Worm (Caenorhabditis elegans) whole organism, L4 larva: ENCODE results near the gene cnep-1.

ENCODE experiments used
- F10B5.3 ChIP-seq: sonication (generic microtip); optimal IDR thresholded peaks from 2 replicates; lab custom pipeline; 2016; ENCODE audit warnings: mild to moderate bottlenecking, missing genetic modification characterization, missing compliant biosample characterization
- F26F4.8 ChIP-seq: fragments of 200-800 bp; sonication (Bioruptor generic); conservative IDR thresholded peaks from 2 replicates; pipeline ENCODE4 v1.3.6; 2022; ENCODE audit warnings: missing genetic modification characterization, missing compliant biosample characterization
- F49E8.2 ChIP-seq: sonication (generic microtip); optimal IDR thresholded peaks from 2 replicates; lab custom pipeline; 2016; ENCODE audit warnings: missing compliant biosample characterization, mild to moderate bottlenecking, missing genetic modification characterization, borderline replicate concordance
- R02D3.7 ChIP-seq: fragments of 150-350 bp; sonication (generic microtip); optimal IDR thresholded peaks from 3 replicates; lab custom pipeline; 2014; ENCODE audit warnings: missing biosample characterization, missing genetic modification characterization
- T26A8.4 ChIP-seq: fragments of 200-800 bp; sonication (Bioruptor generic); IDR thresholded peaks from 2 replicates; pipeline ENCODE4 v1.3.6; 2022; ENCODE audit warnings: missing genetic modification characterization, missing compliant biosample characterization
- Y105C5A.15 ChIP-seq: fragments of 200-800 bp; sonication (Bioruptor generic); IDR thresholded peaks from 2 replicates; pipeline ENCODE4 v1.3.6; 2022; ENCODE audit warnings: missing genetic modification characterization, missing compliant biosample characterization
- Y48G9A.11 ChIP-seq: fragments of 200-800 bp; sonication (Bioruptor generic); IDR thresholded peaks from 2 replicates; pipeline ENCODE4 v1.3.6; 2022; ENCODE audit warnings: missing genetic modification reagents, missing genetic modification characterization, missing compliant biosample characterization
- Y5F2A.4 ChIP-seq: fragments of 200-800 bp; sonication (Bioruptor generic); optimal IDR thresholded peaks from 2 replicates; lab custom pipeline; 2018; ENCODE audit warnings: mild to moderate bottlenecking, missing genetic modification characterization, missing compliant biosample characterization
- Y75B8A.6 ChIP-seq: fragments of 200-800 bp; sonication (Bioruptor generic); IDR thresholded peaks from 2 replicates; pipeline ENCODE4 v1.3.6; 2022; ENCODE audit warnings: missing genetic modification reagents, missing genetic modification characterization, missing compliant biosample characterization
- aha-1 ChIP-seq: fragments of 150-350 bp; peaks from one replicate; lab custom pipeline; 2014; ENCODE audit warnings: missing biosample characterization, missing genetic modification characterization
- aly-2 ChIP-seq: sonication (generic microtip); optimal IDR thresholded peaks from 2 replicates; lab custom pipeline; 2018; ENCODE audit warnings: missing biosample characterization, missing genetic modification characterization
- attf-4 ChIP-seq: sonication (generic microtip); optimal IDR thresholded peaks from 3 replicates; lab custom pipeline; 2017; ENCODE audit warnings: missing biosample characterization, missing genetic modification characterization
- ceh-20 ChIP-seq: fragments of 200-800 bp; sonication (Bioruptor generic); IDR thresholded peaks from 2 replicates; pipeline ENCODE4 v1.3.6; 2022; ENCODE audit warnings: missing genetic modification reagents, missing genetic modification characterization, missing compliant biosample characterization
- ceh-82 ChIP-seq: sonication (generic microtip); optimal IDR thresholded peaks from 2 replicates; lab custom pipeline; 2017; ENCODE audit warnings: missing biosample characterization, missing genetic modification characterization
- ces-1 ChIP-seq: fragments of 150-350 bp; sonication (generic microtip); optimal IDR thresholded peaks from 4 replicates; lab custom pipeline; 2014; ENCODE audit warnings: missing biosample characterization, missing genetic modification reagents, missing genetic modification characterization
- cey-2 ChIP-seq: sonication (generic microtip); optimal IDR thresholded peaks from 3 replicates; lab custom pipeline; 2017; ENCODE audit warnings: missing genetic modification characterization, mild to moderate bottlenecking, missing compliant biosample characterization, antibody characterized with exemption, borderline replicate concordance; ENCODE audit not compliant: insufficient read depth
- daf-8 ChIP-seq: fragments of 200-800 bp; sonication (Bioruptor generic); IDR thresholded peaks from 2 replicates; pipeline ENCODE4 v1.3.6; 2022; ENCODE audit warnings: missing genetic modification characterization, missing compliant biosample characterization
- dmd-9 ChIP-seq: fragments of 200-800 bp; sonication (Bioruptor generic); IDR thresholded peaks from 2 replicates; pipeline ENCODE4 v1.3.6; 2022; ENCODE audit warnings: missing genetic modification reagents, missing genetic modification characterization, missing compliant biosample characterization
- dve-1 ChIP-seq: sonication (generic microtip); optimal IDR thresholded peaks from 2 replicates; lab custom pipeline; 2017; ENCODE audit warnings: antibody characterized with exemption, mild to moderate bottlenecking, missing genetic modification characterization, missing compliant biosample characterization; ENCODE audit not compliant: insufficient read depth
- fkh-10 ChIP-seq: fragments of 150-350 bp; optimal IDR thresholded peaks from 2 replicates; lab custom pipeline; 2014; ENCODE audit warnings: missing biosample characterization, missing genetic modification reagents, missing genetic modification characterization
- fos-1 ChIP-seq: fragments of 150-350 bp; optimal IDR thresholded peaks from 2 replicates; lab custom pipeline; 2014; ENCODE audit warnings: missing biosample characterization, missing genetic modification characterization
- hif-1 ChIP-seq, 2 experiments: sonication (generic microtip); optimal IDR thresholded peaks; 2 replicates each; lab custom pipeline; 2016 to 2017; ENCODE audit warnings: missing compliant biosample characterization in 2 of 2, missing genetic modification characterization in 2 of 2, missing genetic modification reagents in 2 of 2, missing genotype in 2 of 2, mild to moderate bottlenecking in 1 of 2
- lim-7 ChIP-seq: fragments of 200-800 bp; sonication (Bioruptor generic); IDR thresholded peaks from 2 replicates; pipeline ENCODE4 v1.3.6; 2022; ENCODE audit warnings: missing genetic modification characterization, missing compliant biosample characterization
- lin-1 ChIP-seq: fragments of 200-800 bp; sonication (Bioruptor generic); IDR thresholded peaks from 2 replicates; pipeline ENCODE4 v1.3.6; 2022; ENCODE audit warnings: missing genetic modification reagents, missing genetic modification characterization, missing compliant biosample characterization
- lin-29 ChIP-seq: fragments of 200-800 bp; sonication (Bioruptor generic); IDR thresholded peaks from 2 replicates; pipeline ENCODE4 v1.3.6; 2022; ENCODE audit warnings: missing genetic modification reagents, missing genetic modification characterization, missing compliant biosample characterization
- lin-39 ChIP-seq: fragments of 150-350 bp; optimal IDR thresholded peaks from 2 replicates; lab custom pipeline; 2014; ENCODE audit warnings: missing biosample characterization, missing genetic modification reagents, missing genetic modification characterization
- lsy-2 ChIP-seq, 2 experiments: fragments of 150-350 bp in 1 of 2; sonication (generic microtip) in 1 of 2; optimal IDR thresholded peaks; 2 replicates each; lab custom pipeline; 2014 to 2017; ENCODE audit warnings: missing biosample characterization in 2 of 2, missing genetic modification characterization in 2 of 2
- madf-9 ChIP-seq: fragments of 200-800 bp; sonication (Bioruptor generic); conservative IDR thresholded peaks from 2 replicates; pipeline ENCODE4 v1.3.6; 2022; ENCODE audit warnings: missing genetic modification reagents, missing genetic modification characterization, missing compliant biosample characterization
- mdt-29 ChIP-seq: fragments of 200-800 bp; sonication (Bioruptor generic); IDR thresholded peaks from 2 replicates; pipeline ENCODE4 v1.3.6; 2022; ENCODE audit warnings: missing genetic modification reagents, missing genetic modification characterization, missing compliant biosample characterization
- mep-1 ChIP-seq: fragments of 150-350 bp; sonication (generic microtip); optimal IDR thresholded peaks from 3 replicates; lab custom pipeline; 2014; ENCODE audit warnings: missing biosample characterization, missing genetic modification characterization
- mes-2 ChIP-seq: sonication (generic microtip); optimal IDR thresholded peaks from 2 replicates; lab custom pipeline; 2016; ENCODE audit warnings: missing genotype, mild to moderate bottlenecking, missing genetic modification characterization, missing compliant biosample characterization; ENCODE audit not compliant: poor library complexity, severe bottlenecking
- mxl-2 ChIP-seq: fragments of 200-800 bp; sonication (Bioruptor generic); conservative IDR thresholded peaks from 2 replicates; pipeline ENCODE4 v1.3.6; 2022; ENCODE audit warnings: missing genetic modification reagents, missing genetic modification characterization, missing compliant biosample characterization
- mxl-3 ChIP-seq: fragments of 200-800 bp; sonication (Bioruptor generic); optimal IDR thresholded peaks from 2 replicates; lab custom pipeline; 2018; ENCODE audit warnings: mild to moderate bottlenecking, missing genetic modification characterization, missing compliant biosample characterization
- nhr-10 ChIP-seq: fragments of 150-350 bp; optimal IDR thresholded peaks from 2 replicates; lab custom pipeline; 2014; ENCODE audit warnings: missing biosample characterization, missing genetic modification characterization
- nhr-11 ChIP-seq: fragments of 150-350 bp; optimal IDR thresholded peaks from 2 replicates; lab custom pipeline; 2014; ENCODE audit warnings: missing biosample characterization, missing genetic modification characterization
- nhr-237 ChIP-seq: sonication (generic microtip); optimal IDR thresholded peaks from 2 replicates; lab custom pipeline; 2017; ENCODE audit warnings: missing biosample characterization, missing genetic modification characterization
- nhr-25 ChIP-seq: sonication (generic microtip); optimal IDR thresholded peaks from 2 replicates; lab custom pipeline; 2017; ENCODE audit warnings: missing genetic modification characterization, mild to moderate bottlenecking, missing compliant biosample characterization, antibody characterized with exemption, moderate library complexity, borderline replicate concordance; ENCODE audit not compliant: insufficient read depth
- nhr-48 ChIP-seq: sonication (generic microtip); optimal IDR thresholded peaks from 2 replicates; lab custom pipeline; 2016; ENCODE audit warnings: mild to moderate bottlenecking, missing genetic modification characterization, missing compliant biosample characterization
- nhr-6 ChIP-seq: fragments of 150-350 bp; optimal IDR thresholded peaks from 2 replicates; lab custom pipeline; 2014; ENCODE audit warnings: missing biosample characterization, missing genetic modification characterization
- nhr-76 ChIP-seq: fragments of 150-350 bp; optimal IDR thresholded peaks from 2 replicates; lab custom pipeline; 2014; ENCODE audit warnings: missing biosample characterization, missing genetic modification characterization
- nhr-77 ChIP-seq: fragments of 150-350 bp; optimal IDR thresholded peaks from 2 replicates; lab custom pipeline; 2014; ENCODE audit warnings: missing biosample characterization, missing genetic modification characterization
- php-3 ChIP-seq: fragments of 200-800 bp; sonication (Bioruptor generic); IDR thresholded peaks from 2 replicates; pipeline ENCODE4 v1.3.6; 2022; ENCODE audit warnings: missing genetic modification reagents, missing genetic modification characterization, missing compliant biosample characterization
- snpc-1.2 ChIP-seq: fragments of 200-800 bp; sonication (Bioruptor generic); IDR thresholded peaks from 2 replicates; pipeline ENCODE4 v1.3.6; 2022; ENCODE audit warnings: missing genetic modification reagents, missing genetic modification characterization, missing compliant biosample characterization
- snpc-4 ChIP-seq: fragments of 150-350 bp; optimal IDR thresholded peaks from 2 replicates; lab custom pipeline; 2014; ENCODE audit warnings: missing biosample characterization, missing genetic modification characterization
- spr-3 ChIP-seq: fragments of 200-800 bp; sonication (Bioruptor generic); optimal IDR thresholded peaks from 2 replicates; lab custom pipeline; 2018; ENCODE audit warnings: mild to moderate bottlenecking, missing genetic modification characterization, missing compliant biosample characterization
- tag-97 ChIP-seq: fragments of 200-800 bp; sonication (Bioruptor generic); IDR thresholded peaks from 2 replicates; pipeline ENCODE4 v1.3.6; 2022; ENCODE audit warnings: missing genetic modification characterization, missing compliant biosample characterization
- unc-130 ChIP-seq: sonication (generic microtip); optimal IDR thresholded peaks from 2 replicates; lab custom pipeline; 2016; ENCODE audit warnings: missing genetic modification reagents, missing genetic modification characterization, missing compliant biosample characterization
- unc-39 ChIP-seq: sonication (generic microtip); optimal IDR thresholded peaks from 2 replicates; lab custom pipeline; 2017; ENCODE audit warnings: missing biosample characterization, missing genetic modification characterization
- unc-62 ChIP-seq, 3 experiments: fragments of 150-350 bp in 1 of 3; sonication (generic microtip); optimal IDR thresholded peaks in 2 of 3; peaks in 1 of 3; 1 replicate in 1 of 3; 2 replicates in 2 of 3; lab custom pipeline; 2014 to 2017; ENCODE audit warnings: missing biosample characterization in 3 of 3, missing genetic modification characterization in 3 of 3, missing genetic modification reagents in 3 of 3, missing genotype in 1 of 3

The cnep-1 gene

ce11 chrII:7323925-7324324 is 13.8 kb downstream of the cnep-1 start, which contains the start of gene F21D12.3 (continued):
- TF ChIP-seq nhr-48 (tag; lab: Kevin White, UChicago) (no peak), lim-7 (GFP tag; lab: Robert Waterston, UW) (0 out of 2 replicates have a peak, but pooled peaks have one; percentile 19)
- TF ChIP-seq, all 104 proteins: peak for 8

DNA sequence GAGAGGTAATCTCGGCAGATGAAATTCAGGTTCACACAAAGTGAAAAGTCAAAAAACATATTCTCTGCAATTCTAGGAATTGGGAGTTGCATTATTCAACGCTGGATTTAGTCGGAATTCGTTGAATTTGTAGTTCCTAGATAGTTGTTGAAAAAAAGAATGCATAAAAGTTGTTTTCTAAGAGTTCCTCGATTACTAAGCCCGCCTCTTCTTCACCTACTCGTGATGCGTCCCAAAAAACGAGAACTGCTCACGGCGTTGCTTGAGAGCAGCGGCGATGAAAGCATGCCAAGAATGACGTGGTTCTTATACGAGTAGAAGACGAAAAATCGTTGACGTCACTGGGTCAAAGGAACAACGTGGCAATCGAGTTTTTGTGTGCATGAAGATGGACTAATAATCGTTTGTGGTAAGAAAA is 14.9 kb downstream of the cnep-1 start:
- no peak for TF ChIP-seq unc-130 (GFP tag; lab: Kevin White, UChicago)
- TF ChIP-seq dmd-9, result no peak
- peak in 1 of 2 experiments; percentile 53 for TF ChIP-seq lsy-2 (tag; optimal IDR thresholded peaks at IDR 0.05; lab: Kevin White, UChicago)
- no peak for TF ChIP-seq Y5F2A.4
- 0 out of 2 replicates have a peak, but pooled peaks have one; percentile 7 for TF ChIP-seq php-3
- no peak for TF ChIP-seq F26F4.8 (GFP tag; lab: Robert Waterston, UW)
- no peak for TF ChIP-seq nhr-48 (tag; lab: Kevin White, UChicago)
- no peak for TF ChIP-seq mdt-29 (GFP tag; lab: Robert Waterston, UW)
- TF ChIP-seq mxl-3 (GFP tag; lab: Kevin White, UChicago), result no peak
- TF ChIP-seq ceh-20 (GFP tag; lab: Robert Waterston, UW), result peak; percentile 48; the same call in 1 of the 2 replicates
- no peak for TF ChIP-seq madf-9
- TF ChIP-seq ceh-82 (tag; lab: Kevin White, UChicago), result no peak
- TF ChIP-seq Y105C5A.15 (GFP tag; lab: Robert Waterston, UW), result no peak
- no peak for TF ChIP-seq F49E8.2
- TF ChIP-seq lin-39 (tag; lab: Kevin White, UChicago), result no peak
- no peak for TF ChIP-seq ces-1
- no peak for TF ChIP-seq nhr-10
- TF ChIP-seq Y75B8A.6, result no peak
- no peak for TF ChIP-seq dve-1 (tag; lab: Kevin White, UChicago)
- no peak for TF ChIP-seq nhr-76
- TF ChIP-seq mxl-2 (GFP tag; lab: Robert Waterston, UW), result no peak
- TF ChIP-seq R02D3.7, result no peak
- TF ChIP-seq cey-2 (tag; lab: Kevin White, UChicago), result no peak
- TF ChIP-seq lin-29, result no peak
- TF ChIP-seq fkh-10 (GFP tag; lab: Kevin White, UChicago), result peak; percentile 50
- no peak for TF ChIP-seq mes-2 (tag; lab: Kevin White, UChicago)
- TF ChIP-seq spr-3 (GFP tag; lab: Kevin White, UChicago), result no peak
- TF ChIP-seq aly-2 (tag; lab: Kevin White, UChicago), result no peak
- no peak for TF ChIP-seq snpc-4 (tag; lab: Kevin White, UChicago)
- no peak for TF ChIP-seq F10B5.3 (tag; lab: Kevin White, UChicago)
- no peak for TF ChIP-seq daf-8
- peak in 1 of 2 experiments; percentile 61 for TF ChIP-seq hif-1 (tag; optimal IDR thresholded peaks at IDR 0.05; lab: Kevin White, UChicago)
- TF ChIP-seq lin-1 (GFP tag; lab: Robert Waterston, UW), result no peak
- no peak for TF ChIP-seq nhr-25 (tag; lab: Kevin White, UChicago)
- TF ChIP-seq nhr-6, result no peak
- no peak for TF ChIP-seq nhr-237
- TF ChIP-seq nhr-77 (tag; lab: Kevin White, UChicago), result no peak
- peak; percentile 19 for TF ChIP-seq nhr-11
- no peak for TF ChIP-seq attf-4
- peak; percentile 33 for TF ChIP-seq mep-1 (tag; lab: Kevin White, UChicago)
- TF ChIP-seq unc-39 (tag; lab: Kevin White, UChicago), result no peak
- no peak for TF ChIP-seq T26A8.4 (GFP tag; lab: Robert Waterston, UW)
- TF ChIP-seq aha-1 (tag; lab: Kevin White, UChicago), result no peak
- TF ChIP-seq snpc-1.2, result no peak
- no peak for TF ChIP-seq unc-62 (GFP tag; optimal IDR thresholded peaks at IDR 0.05 in 1 of 2; lab: Kevin White, UChicago)
- no peak for TF ChIP-seq unc-62 (tag; optimal IDR thresholded peaks at IDR 0.05; lab: Kevin White, UChicago)
- no peak for TF ChIP-seq tag-97 (GFP tag; lab: Robert Waterston, UW)
- no peak for TF ChIP-seq fos-1 (tag; lab: Kevin White, UChicago)
- TF ChIP-seq Y48G9A.11, result no peak
